Worm (Caenorhabditis elegans) whole organism, L3 larva: Measurements from ENCODE around the gene clec-266.

Source experiments
- R02D3.7 ChIP-seq: fragments of 150-350 bp; optimal IDR thresholded peaks from 2 replicates; lab custom pipeline; 2014; ENCODE audit warnings: missing biosample characterization, missing genetic modification characterization
- ceh-16 ChIP-seq: sonication (generic microtip); optimal IDR thresholded peaks from 2 replicates; lab custom pipeline; 2017; ENCODE audit warnings: missing biosample characterization, missing genetic modification characterization
- ceh-82 ChIP-seq: fragments of 150-350 bp; optimal IDR thresholded peaks from 2 replicates; lab custom pipeline; 2014; ENCODE audit warnings: missing biosample characterization, missing genetic modification characterization
- ceh-9 ChIP-seq: sonication (generic microtip); optimal IDR thresholded peaks from 2 replicates; lab custom pipeline; 2018; ENCODE audit warnings: missing biosample characterization, missing genetic modification characterization
- daf-12 ChIP-seq: fragments of 150-350 bp; optimal IDR thresholded peaks from 2 replicates; lab custom pipeline; 2014; ENCODE audit warnings: missing biosample characterization, missing genetic modification reagents, missing genetic modification characterization
- elt-1 ChIP-seq: fragments of 150-350 bp; optimal IDR thresholded peaks from 2 replicates; lab custom pipeline; 2014; ENCODE audit warnings: missing biosample characterization, missing genetic modification characterization
- elt-2 ChIP-seq: sonication (generic microtip); optimal IDR thresholded peaks from 2 replicates; lab custom pipeline; 2016; ENCODE audit warnings: missing genetic modification reagents, mild to moderate bottlenecking, missing genetic modification characterization, missing compliant biosample characterization
- elt-3 ChIP-seq, 3 experiments: fragments of 150-350 bp in 1 of 3; sonication (generic microtip) in 2 of 3; optimal IDR thresholded peaks; 2 replicates in 2 of 3; 4 replicates in 1 of 3; lab custom pipeline; 2014 to 2017; ENCODE audit warnings: missing biosample characterization in 3 of 3, missing genetic modification characterization in 3 of 3
- eor-1 ChIP-seq, 2 experiments: fragments of 150-350 bp; optimal IDR thresholded peaks; 2 replicates each; lab custom pipeline; 2014 to 2018; ENCODE audit warnings: missing biosample characterization in 2 of 2, missing genetic modification characterization in 2 of 2
- jun-1 ChIP-seq: fragments of 150-350 bp; optimal IDR thresholded peaks from 2 replicates; lab custom pipeline; 2014; ENCODE audit warnings: missing biosample characterization, missing genetic modification reagents, missing genetic modification characterization
- lin-15B ChIP-seq: fragments of 150-350 bp; optimal IDR thresholded peaks from 2 replicates; lab custom pipeline; 2014; ENCODE audit warnings: missing biosample characterization, missing genetic modification characterization
- mdl-1 ChIP-seq: fragments of 150-350 bp; optimal IDR thresholded peaks from 2 replicates; lab custom pipeline; 2014; ENCODE audit warnings: missing biosample characterization, missing genetic modification characterization
- mml-1 ChIP-seq: fragments of 150-350 bp; sonication (generic microtip); optimal IDR thresholded peaks from 3 replicates; lab custom pipeline; 2014; ENCODE audit warnings: missing biosample characterization, missing genetic modification characterization
- nfya-1 ChIP-seq: sonication (generic microtip); optimal IDR thresholded peaks from 2 replicates; lab custom pipeline; 2017; ENCODE audit warnings: missing genetic modification characterization, mild to moderate bottlenecking, missing compliant biosample characterization, antibody characterized with exemption, moderate library complexity; ENCODE audit not compliant: insufficient read depth
- nhr-11 ChIP-seq: fragments of 150-350 bp; optimal IDR thresholded peaks from 2 replicates; lab custom pipeline; 2014; ENCODE audit warnings: missing biosample characterization, missing genetic modification characterization
- nhr-12 ChIP-seq: fragments of 150-350 bp; optimal IDR thresholded peaks from 2 replicates; lab custom pipeline; 2014; ENCODE audit warnings: missing biosample characterization, missing genetic modification characterization
- nhr-23 ChIP-seq: fragments of 150-350 bp; optimal IDR thresholded peaks from 2 replicates; lab custom pipeline; 2014; ENCODE audit warnings: missing biosample characterization, missing genetic modification reagents, missing genetic modification characterization
- nhr-25 ChIP-seq: sonication (generic microtip); optimal IDR thresholded peaks from 2 replicates; lab custom pipeline; 2017; ENCODE audit warnings: missing biosample characterization, missing genetic modification characterization
- nhr-43 ChIP-seq: sonication (generic microtip); optimal IDR thresholded peaks from 2 replicates; lab custom pipeline; 2016; ENCODE audit warnings: mild to moderate bottlenecking, missing genetic modification characterization, missing compliant biosample characterization; ENCODE audit not compliant: poor library complexity, severe bottlenecking
- nhr-77 ChIP-seq: fragments of 150-350 bp; optimal IDR thresholded peaks from 2 replicates; lab custom pipeline; 2014; ENCODE audit warnings: missing biosample characterization, missing genetic modification characterization
- pha-4 ChIP-seq: fragments of 150-350 bp; optimal IDR thresholded peaks from 2 replicates; lab custom pipeline; 2014; ENCODE audit warnings: missing biosample characterization, missing genetic modification reagents, missing genetic modification characterization
- pqm-1 ChIP-seq: fragments of 150-350 bp; optimal IDR thresholded peaks from 2 replicates; lab custom pipeline; 2017; ENCODE audit warnings: missing biosample characterization, missing genetic modification characterization, inconsistent platforms
- sea-2 ChIP-seq: fragments of 150-350 bp; sonication (generic microtip); optimal IDR thresholded peaks from 4 replicates; lab custom pipeline; 2014; ENCODE audit warnings: missing biosample characterization, missing genetic modification reagents, missing genetic modification characterization
- skn-1 ChIP-seq: fragments of 150-350 bp; optimal IDR thresholded peaks from 2 replicates; lab custom pipeline; 2014; ENCODE audit warnings: missing biosample characterization, missing genetic modification characterization
- snpc-4 ChIP-seq: fragments of 150-350 bp; optimal IDR thresholded peaks from 2 replicates; lab custom pipeline; 2014; ENCODE audit warnings: missing biosample characterization, missing genetic modification characterization
- tbx-2 ChIP-seq: sonication (generic microtip); optimal IDR thresholded peaks from 2 replicates; lab custom pipeline; 2016; ENCODE audit warnings: mild to moderate bottlenecking, missing genetic modification characterization, missing compliant biosample characterization
- ztf-11 ChIP-seq: fragments of 150-350 bp; optimal IDR thresholded peaks from 2 replicates; lab custom pipeline; 2014; ENCODE audit warnings: missing biosample characterization, missing genetic modification characterization

clec-266 gene

DNA sequence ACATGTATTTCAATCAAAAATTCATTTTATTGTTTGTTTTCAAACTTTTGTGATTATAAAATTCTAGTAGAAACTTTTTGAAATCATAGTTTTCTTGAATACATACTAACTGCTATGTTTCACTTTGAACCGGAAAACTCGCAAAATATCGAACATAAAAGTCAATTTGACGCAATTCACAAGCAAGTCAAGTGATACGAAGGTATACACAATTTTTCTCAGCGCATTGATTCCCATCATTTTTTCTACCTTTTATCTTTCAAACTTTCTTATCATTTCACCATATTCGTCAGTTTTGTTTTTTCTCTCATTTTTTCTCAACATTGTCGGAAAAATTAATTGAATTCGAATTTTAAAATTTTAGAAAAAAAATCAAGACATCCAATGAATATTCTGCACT is 32.4 kb upstream of the clec-266 start, which contains the start of gene nhr-173:
TSS of gene nhr-173 (plus strand) at position 366 of the 400 bp plus-strand sequence.
- no peak for TF ChIP-seq nhr-25
- TF ChIP-seq elt-2 (tag; lab: Kevin White, UChicago): peak; percentile 77
- TF ChIP-seq nhr-11 (tag; lab: Kevin White, UChicago): no peak
- TF ChIP-seq ztf-11 (tag; lab: Kevin White, UChicago): no peak
- no peak for TF ChIP-seq ceh-16 (tag; lab: Kevin White, UChicago)
- TF ChIP-seq pha-4 (tag; lab: Kevin White, UChicago): peak; percentile 11
- no peak for TF ChIP-seq ceh-9 (tag; lab: Kevin White, UChicago)

- TF ChIP-seq elt-2 (tag; lab: Kevin White, UChicago) (peak; percentile 80), ceh-16 (tag; lab: Kevin White, UChicago) (no peak), lin-15B (tag; lab: Kevin White, UChicago) (no peak), pqm-1 (tag; lab: Kevin White, UChicago) (peak; percentile 66), nfya-1 (tag; lab: Kevin White, UChicago) (no peak)
These were observed 31.4 kb upstream of the clec-266 start for ce11 chrX:6654139-6654538.

DNA sequence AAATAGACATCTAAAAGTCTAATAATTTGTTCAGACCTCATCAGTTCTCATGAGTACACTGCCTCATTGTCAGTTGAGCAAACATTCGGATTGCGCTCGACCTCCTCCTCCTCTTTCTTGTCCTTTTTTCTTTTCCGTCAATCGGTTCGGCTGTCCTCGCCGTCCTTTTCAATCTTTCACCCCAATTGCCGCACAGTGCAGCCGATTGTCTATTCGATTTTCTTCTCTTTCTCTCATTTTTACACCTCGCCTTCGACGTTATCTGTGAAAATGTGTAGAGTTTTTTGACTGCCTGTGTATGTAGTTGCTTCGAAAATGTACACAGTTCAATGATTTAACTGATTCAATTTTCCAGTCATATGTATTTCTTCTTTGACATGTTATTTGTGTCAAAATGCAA is 30.5 kb upstream of the clec-266 start:
- TF ChIP-seq elt-2 (tag; lab: Kevin White, UChicago): peak; percentile 75
- TF ChIP-seq nhr-11 (tag; lab: Kevin White, UChicago): no peak
- peak; percentile 67 for TF ChIP-seq pha-4 (tag; lab: Kevin White, UChicago)
- TF ChIP-seq pqm-1 (tag; lab: Kevin White, UChicago): peak; percentile 54
- TF ChIP-seq elt-1 (tag; lab: Kevin White, UChicago): peak; percentile 6
- TF ChIP-seq, all 47 proteins: peak for 4

ce11 chrX:6649573-6649972 is 26.9 kb upstream of the clec-266 start:
- TF ChIP-seq nhr-23 (peak; percentile 10), eor-1 (tag; optimal IDR thresholded peaks at IDR 0.05; lab: Kevin White, UChicago) (no peak), nhr-43 (peak; percentile 66)

DNA sequence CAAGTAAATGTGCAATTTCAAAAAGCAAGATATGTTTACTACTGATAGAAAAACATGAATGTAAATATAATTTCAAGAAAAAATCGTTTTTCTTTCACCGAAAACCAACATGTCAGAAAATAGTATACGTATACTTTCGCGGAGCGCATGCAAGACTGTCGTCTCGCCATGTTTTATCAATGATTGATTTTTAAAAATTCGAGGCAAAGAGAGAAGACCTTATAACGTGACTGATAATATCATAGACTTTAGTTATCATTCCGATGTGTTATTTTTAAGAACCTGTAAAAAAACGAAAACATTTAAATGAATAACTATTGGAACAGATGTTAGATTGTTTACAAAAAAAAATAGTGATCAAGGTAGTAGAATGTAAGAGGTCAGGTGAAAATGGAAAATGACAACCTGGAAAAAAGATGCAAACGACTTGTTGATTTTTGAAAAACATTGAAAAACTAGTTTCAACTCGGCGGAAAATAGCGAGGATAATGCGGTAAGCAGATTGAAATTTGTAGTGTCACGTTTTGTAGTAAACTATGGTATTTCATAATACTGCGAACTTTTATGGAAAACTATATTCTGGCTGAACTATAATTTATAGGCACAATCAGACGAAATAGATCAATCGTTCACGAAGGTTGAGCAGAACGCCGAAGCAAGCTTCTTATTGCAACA is 23.8 kb upstream of the clec-266 start:
- TF ChIP-seq pha-4 (tag; lab: Kevin White, UChicago): peak; percentile 14
- TF ChIP-seq pqm-1 (tag; lab: Kevin White, UChicago): peak; percentile 64
- TF ChIP-seq mml-1 (tag; lab: Kevin White, UChicago): no peak
- TF ChIP-seq nhr-12: no peak
- peak; percentile 63 for TF ChIP-seq elt-2 (tag; lab: Kevin White, UChicago)
- TF ChIP-seq, all 47 proteins: peak for 3

DNA sequence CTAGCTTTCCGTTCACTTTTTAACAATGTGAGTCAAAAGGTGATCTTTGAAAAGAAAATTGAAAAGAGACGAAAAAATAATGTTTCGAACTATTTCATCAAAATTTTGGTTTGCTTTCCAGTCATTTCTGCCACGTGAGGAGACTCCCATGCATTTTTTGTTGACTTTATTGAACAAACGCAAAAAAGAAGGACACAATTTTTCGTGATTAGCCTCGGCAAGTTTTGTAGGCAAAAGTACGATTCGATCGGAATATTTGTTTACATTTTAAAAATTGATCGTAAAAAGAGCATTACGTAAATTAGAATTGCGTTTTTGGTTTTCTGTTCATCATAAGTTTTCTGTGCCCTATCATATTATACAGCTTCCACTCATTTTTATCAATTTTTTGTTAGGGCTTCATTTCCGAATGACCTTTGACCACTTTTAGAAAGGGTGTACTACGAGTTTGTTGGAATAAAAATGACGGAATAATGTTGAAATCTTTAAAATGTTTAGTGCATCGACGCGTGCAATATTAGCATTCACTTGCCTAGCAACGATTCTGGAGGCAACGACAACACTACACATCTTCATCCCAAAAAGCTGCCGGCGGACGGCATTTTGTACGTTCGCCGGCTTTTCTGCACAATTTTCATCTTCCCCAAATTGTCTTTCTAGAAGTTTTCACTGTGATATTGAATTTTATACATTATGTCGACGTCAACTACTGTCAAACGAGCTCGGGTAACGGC is 22.4 kb upstream of the clec-266 start, which contains the start of gene C56E10.3:
TSS of gene C56E10.3 (plus strand) at position 684 of the 734 bp plus-strand sequence.
- TF ChIP-seq tbx-2 (tag; lab: Kevin White, UChicago): no peak
- TF ChIP-seq eor-1 (tag; optimal IDR thresholded peaks at IDR 0.05; lab: Kevin White, UChicago): no peak
- no peak for TF ChIP-seq nfya-1 (tag; lab: Kevin White, UChicago)
- TF ChIP-seq elt-3 (tag; optimal IDR thresholded peaks at IDR 0.05; lab: Kevin White, UChicago): no peak
- TF ChIP-seq ceh-16 (tag; lab: Kevin White, UChicago): no peak
- TF ChIP-seq nhr-25: no peak
- TF ChIP-seq pha-4 (tag; lab: Kevin White, UChicago): peak; percentile 96
- peak; percentile 76 for TF ChIP-seq pqm-1 (tag; lab: Kevin White, UChicago)
- TF ChIP-seq jun-1 (tag; lab: Kevin White, UChicago): no peak
- no peak for TF ChIP-seq ceh-82 (tag; lab: Kevin White, UChicago)
- no peak for TF ChIP-seq nhr-77 (tag; lab: Kevin White, UChicago)
- no peak for TF ChIP-seq daf-12 (tag; lab: Kevin White, UChicago)
- TF ChIP-seq sea-2 (GFP tag; lab: Kevin White, UChicago): no peak
- TF ChIP-seq R02D3.7 (tag; lab: Kevin White, UChicago): no peak
- TF ChIP-seq skn-1 (tag; lab: Kevin White, UChicago): no peak
- peak; percentile 86 for TF ChIP-seq elt-2 (tag; lab: Kevin White, UChicago)
- TF ChIP-seq snpc-4 (tag; lab: Kevin White, UChicago): no peak
- TF ChIP-seq mdl-1: no peak
